Worm (Caenorhabditis elegans): Measurements from ENCODE around the gene cyn-16.
A peak's percentile ranks its signal among the peaks of the same experiment; 100 is the strongest.

The cyn-16 gene

DNA sequence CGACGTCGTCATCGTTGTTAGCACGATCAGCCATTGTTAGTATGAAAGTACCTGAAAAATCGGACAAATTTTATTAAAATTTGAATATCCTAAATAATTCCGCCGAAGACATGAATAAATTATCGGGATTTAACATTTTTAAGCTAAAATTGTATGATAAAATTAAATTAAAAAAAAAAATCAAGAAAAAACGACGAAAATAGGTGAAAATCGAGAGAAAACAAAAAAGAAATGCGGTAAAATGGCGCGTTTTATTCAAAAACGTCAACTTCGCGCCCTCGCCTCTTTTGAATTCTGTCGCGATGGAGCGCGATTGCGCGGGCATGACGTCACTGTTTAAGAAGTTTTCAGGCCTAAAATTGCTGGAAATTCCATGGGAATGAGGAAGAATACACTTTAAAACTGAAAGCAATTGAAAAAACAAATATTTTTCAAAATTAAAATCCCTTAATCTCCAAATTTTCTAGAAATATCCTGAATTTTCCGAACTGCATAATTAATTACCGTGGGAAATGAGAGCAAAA lies 29.9 kb downstream of the cyn-16 start, which contains the start of gene mcm-2:
TSS of gene mcm-2 (minus strand) at position 51 of the 524 bp plus-strand sequence.
- TF ChIP-seq lsy-12 (tag; optimal IDR thresholded peaks at IDR 0.05) (no peak), jun-1 (tag; optimal IDR thresholded peaks at IDR 0.05) (no peak), ama-1 (optimal IDR thresholded peaks at IDR 0.05) (no peak), nhr-12 (tag; optimal IDR thresholded peaks at IDR 0.05) (no peak), hmg-11 (tag; optimal IDR thresholded peaks at IDR 0.05) (no peak), pha-4 (tag; optimal IDR thresholded peaks at IDR 0.05) (peak; percentile 67), nhr-11 (tag; optimal IDR thresholded peaks at IDR 0.05) (no peak), nhr-237 (tag; optimal IDR thresholded peaks at IDR 0.05) (no peak), ztf-11 (tag; optimal IDR thresholded peaks at IDR 0.05) (no peak), fkh-2 (tag; optimal IDR thresholded peaks at IDR 0.05) (no peak), daf-12 (tag; optimal IDR thresholded peaks at IDR 0.05) (no peak), aly-2 (tag; optimal IDR thresholded peaks at IDR 0.05) (no peak), nhr-23 (tag; optimal IDR thresholded peaks at IDR 0.05) (peak; percentile 25), eor-1 (tag; optimal IDR thresholded peaks at IDR 0.05) (no peak), elt-3 (tag; optimal IDR thresholded peaks at IDR 0.05) (no peak), elt-1 (tag; optimal IDR thresholded peaks at IDR 0.05) (peak; percentile 31), nhr-28 (tag; optimal IDR thresholded peaks at IDR 0.05) (no peak), R02D3.7 (tag; optimal IDR thresholded peaks at IDR 0.05) (peak; percentile 19), mml-1 (tag; optimal IDR thresholded peaks at IDR 0.05) (no peak), snpc-4 (tag; optimal IDR thresholded peaks at IDR 0.05) (peak; percentile 14), pqm-1 (tag; optimal IDR thresholded peaks at IDR 0.05) (no peak), egl-27 (tag; optimal IDR thresholded peaks at IDR 0.05) (no peak), ZK546.5 (tag; optimal IDR thresholded peaks at IDR 0.05) (no peak), zag-1 (tag; optimal IDR thresholded peaks at IDR 0.05) (no peak), nhr-77 (tag; optimal IDR thresholded peaks at IDR 0.05) (peak; percentile 15), ceh-16 (tag; optimal IDR thresholded peaks at IDR 0.05) (no peak), sea-2 (GFP tag; optimal IDR thresholded peaks at IDR 0.05) (no peak), mdl-1 (tag; optimal IDR thresholded peaks at IDR 0.05) (no peak), ceh-28 (tag; optimal IDR thresholded peaks at IDR 0.05) (no peak), fos-1 (tag; optimal IDR thresholded peaks at IDR 0.05) (no peak), unc-39 (tag; optimal IDR thresholded peaks at IDR 0.05) (no peak), nhr-76 (tag; optimal IDR thresholded peaks at IDR 0.05) (no peak), ceh-82 (tag; optimal IDR thresholded peaks at IDR 0.05) (no peak), elt-2 (tag; optimal IDR thresholded peaks at IDR 0.05) (peak; percentile 33), tbx-2 (tag; optimal IDR thresholded peaks at IDR 0.05) (no peak), lin-15B (tag; optimal IDR thresholded peaks at IDR 0.05) (peak; percentile 81), ztf-4 (tag; optimal IDR thresholded peaks at IDR 0.05) (no peak), skn-1 (tag; optimal IDR thresholded peaks at IDR 0.05) (no peak), unc-62 (GFP tag; optimal IDR thresholded peaks at IDR 0.05) (no peak)

ce11 chrII:12005981-12006380 lies 30.6 kb downstream of the cyn-16 start:
- TF ChIP-seq nhr-76 (tag; optimal IDR thresholded peaks at IDR 0.05) (no peak), ceh-9 (tag; optimal IDR thresholded peaks at IDR 0.05) (no peak), nfya-1 (tag; optimal IDR thresholded peaks at IDR 0.05; ENCODE audit: insufficient read depth) (no peak)

- TF ChIP-seq nhr-23 (tag; optimal IDR thresholded peaks at IDR 0.05) (no peak), ama-1 (optimal IDR thresholded peaks at IDR 0.05) (no peak), nhr-237 (tag; optimal IDR thresholded peaks at IDR 0.05) (no peak), unc-39 (tag; optimal IDR thresholded peaks at IDR 0.05) (no peak), lin-39 (tag; optimal IDR thresholded peaks at IDR 0.05) (no peak), unc-62 (GFP tag; optimal IDR thresholded peaks at IDR 0.05) (no peak), pqm-1 (tag; optimal IDR thresholded peaks at IDR 0.05) (no peak), hmg-11 (tag; optimal IDR thresholded peaks at IDR 0.05) (no peak), nhr-43 (tag; optimal IDR thresholded peaks at IDR 0.05; ENCODE audit: poor library complexity, severe bottlenecking) (no peak), ztf-4 (tag; optimal IDR thresholded peaks at IDR 0.05) (no peak)
Observed at ce11 chrII:11998903-11999302, 37.6 kb downstream of the cyn-16 start, which contains the start of gene Y17G7B.23. Gene Y17G7B.23 (plus strand): TSS chrII:11999203.
